Fruit fly (Drosophila melanogaster): Measurements from ENCODE around the gene CG6126.

CG6126 gene

DNA sequence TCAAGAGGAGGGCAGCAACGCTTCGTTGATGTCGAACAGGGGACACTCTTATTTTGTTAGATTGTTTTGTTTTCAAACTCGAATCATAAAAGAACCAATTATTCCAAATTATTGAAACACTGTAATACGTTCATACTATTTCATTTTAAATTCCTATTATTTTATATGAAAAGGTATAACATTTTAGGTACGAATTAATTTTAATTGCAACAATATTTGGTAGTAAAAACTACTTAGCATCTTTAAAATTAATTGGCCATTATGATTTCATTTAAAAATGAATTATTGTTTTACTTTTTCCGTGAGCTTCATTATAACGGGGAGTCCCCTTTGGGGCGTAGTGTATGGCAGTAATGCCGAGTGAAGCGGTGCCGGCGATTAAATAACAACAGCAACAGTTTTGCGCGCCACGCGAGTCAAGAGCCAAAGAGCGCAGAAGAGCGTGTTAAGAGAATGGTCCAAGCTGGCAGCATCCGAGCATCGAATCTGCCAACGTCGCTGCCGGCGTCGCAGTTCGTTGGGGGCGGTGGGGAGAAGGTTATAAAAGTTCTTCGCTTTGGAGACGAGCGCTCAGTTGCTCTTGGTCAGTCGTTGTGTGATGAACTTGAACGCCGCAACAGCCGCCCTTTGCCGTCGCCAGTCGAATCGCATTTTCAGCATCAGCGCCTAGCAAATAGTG, 45.2 kb downstream of the CG6126 start:
- TF ChIP-seq psq (optimal IDR thresholded peaks at IDR 0.05) (no peak), usp (GFP tag; optimal IDR thresholded peaks at IDR 0.05) (no peak), Dll (optimal IDR thresholded peaks at IDR 0.05) (peak; percentile 34), CG8478 (optimal IDR thresholded peaks at IDR 0.05) (no peak), EcR (GFP tag; optimal IDR thresholded peaks at IDR 0.05) (no peak)

DNA sequence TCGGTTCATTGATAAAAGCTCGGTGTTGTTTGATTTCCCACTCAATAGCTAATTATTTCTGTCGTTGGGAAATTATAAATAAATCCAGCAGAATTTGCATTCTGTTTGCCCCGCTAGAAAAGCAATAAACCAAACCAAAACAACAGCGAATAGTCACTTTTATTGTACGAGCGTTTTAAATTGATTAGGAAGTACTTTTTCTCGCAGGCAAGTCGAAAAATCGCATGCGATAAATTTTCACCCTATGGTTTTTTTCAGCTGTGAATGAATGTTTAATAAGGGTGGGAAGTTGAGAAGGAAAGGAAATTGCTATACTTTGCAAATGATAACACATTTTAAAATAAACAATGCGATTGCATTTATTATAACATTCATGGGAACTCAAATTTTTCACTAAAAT, 46.9 kb downstream of the CG6126 start:
- TF ChIP-seq Dll (optimal IDR thresholded peaks at IDR 0.05) = no peak
- TF ChIP-seq CG8478 (optimal IDR thresholded peaks at IDR 0.05) = no peak
- TF ChIP-seq EcR (GFP tag; optimal IDR thresholded peaks at IDR 0.05) = no peak
- TF ChIP-seq usp (GFP tag; optimal IDR thresholded peaks at IDR 0.05) = no peak
- TF ChIP-seq psq (optimal IDR thresholded peaks at IDR 0.05) = no peak
- TF ChIP-seq pan (optimal IDR thresholded peaks at IDR 0.05) = no peak

DNA sequence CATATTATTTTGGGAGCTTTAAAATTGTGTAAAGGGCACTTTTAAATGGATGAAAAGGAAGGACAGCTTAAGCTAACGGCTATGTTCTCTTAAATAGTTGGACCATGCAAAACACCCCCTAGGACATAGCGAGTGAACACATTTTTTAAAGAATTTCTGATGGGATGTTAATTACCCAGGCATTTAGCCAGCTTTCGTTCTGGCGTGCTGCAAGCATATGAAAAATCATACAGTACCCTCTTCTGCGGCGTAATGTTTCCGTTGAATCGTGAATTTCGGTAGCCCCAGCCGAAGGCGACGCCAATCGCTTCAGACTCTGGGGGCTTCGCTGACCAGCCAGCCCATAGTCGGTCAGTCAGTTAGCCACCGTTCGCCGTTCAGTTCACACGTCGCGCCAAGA, 48.2 kb downstream of the CG6126 start, which contains the start of gene CG6006:
Gene CG6006, plus strand, starts transcription at position 301 of the 400 bp plus-strand sequence.
- TF ChIP-seq CG8478 (optimal IDR thresholded peaks at IDR 0.05) (no peak), usp (GFP tag; optimal IDR thresholded peaks at IDR 0.05) (no peak), Dll (optimal IDR thresholded peaks at IDR 0.05) (no peak), EcR (GFP tag; optimal IDR thresholded peaks at IDR 0.05) (no peak), pan (optimal IDR thresholded peaks at IDR 0.05) (no peak), psq (optimal IDR thresholded peaks at IDR 0.05) (no peak)

DNA sequence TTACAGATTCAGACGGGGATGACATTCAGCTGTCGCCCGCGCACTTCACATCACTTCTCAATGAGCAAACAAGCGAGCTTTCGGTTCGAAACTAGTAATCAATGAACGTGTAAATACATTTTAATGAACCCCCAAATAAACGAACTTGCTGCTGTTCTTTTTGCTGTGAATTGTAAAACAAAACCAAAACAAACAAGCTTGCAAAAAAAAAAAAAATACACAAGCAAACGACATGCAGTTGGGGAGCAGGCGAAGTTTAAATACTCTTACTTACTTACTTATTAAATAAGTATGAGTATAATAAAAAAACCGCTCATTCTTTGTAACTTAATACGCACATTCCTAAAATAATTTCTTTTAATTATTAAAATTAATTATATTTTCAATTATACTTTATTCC, 48.6 kb downstream of the CG6126 start:
- no peak for TF ChIP-seq usp (GFP tag; optimal IDR thresholded peaks at IDR 0.05)
- no peak for TF ChIP-seq pan (optimal IDR thresholded peaks at IDR 0.05)
- TF ChIP-seq EcR (GFP tag; optimal IDR thresholded peaks at IDR 0.05) = no peak
- no peak for TF ChIP-seq psq (optimal IDR thresholded peaks at IDR 0.05)
- no peak for TF ChIP-seq CG8478 (optimal IDR thresholded peaks at IDR 0.05)
- TF ChIP-seq Dll (optimal IDR thresholded peaks at IDR 0.05) = no peak

DNA sequence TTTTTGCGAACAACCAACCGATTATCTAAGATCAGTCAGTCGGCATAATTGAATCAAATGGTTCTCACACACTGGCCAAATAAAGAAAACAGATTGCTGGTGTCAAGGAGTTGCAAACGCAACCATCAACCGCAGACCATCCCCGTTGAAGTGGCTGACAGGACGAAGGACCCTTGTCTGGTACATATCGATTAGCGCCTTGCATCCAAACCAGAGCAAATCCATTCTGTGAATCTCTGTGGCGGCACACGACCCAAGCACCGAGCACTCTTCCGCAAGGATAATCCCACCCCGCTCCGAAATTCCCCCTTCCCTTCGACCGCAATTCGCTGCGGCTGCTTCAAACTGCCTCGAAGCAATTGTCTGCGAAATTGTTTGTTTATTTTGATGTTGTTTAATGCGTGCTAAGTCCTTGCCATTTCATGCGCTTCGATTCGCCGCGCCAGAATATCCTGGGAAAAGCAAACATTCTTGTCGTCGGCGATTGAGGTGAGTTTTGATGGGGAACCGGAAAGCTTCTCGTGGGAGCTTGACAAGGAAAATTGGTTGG, 49.5 kb downstream of the CG6126 start:
- no peak for TF ChIP-seq EcR (GFP tag; optimal IDR thresholded peaks at IDR 0.05)
- no peak for TF ChIP-seq Dll (optimal IDR thresholded peaks at IDR 0.05)
- TF ChIP-seq CG8478 (optimal IDR thresholded peaks at IDR 0.05) = no peak
- TF ChIP-seq psq (optimal IDR thresholded peaks at IDR 0.05) = no peak
- no peak for TF ChIP-seq pan (optimal IDR thresholded peaks at IDR 0.05)
- no peak for TF ChIP-seq usp (GFP tag; optimal IDR thresholded peaks at IDR 0.05)

DNA sequence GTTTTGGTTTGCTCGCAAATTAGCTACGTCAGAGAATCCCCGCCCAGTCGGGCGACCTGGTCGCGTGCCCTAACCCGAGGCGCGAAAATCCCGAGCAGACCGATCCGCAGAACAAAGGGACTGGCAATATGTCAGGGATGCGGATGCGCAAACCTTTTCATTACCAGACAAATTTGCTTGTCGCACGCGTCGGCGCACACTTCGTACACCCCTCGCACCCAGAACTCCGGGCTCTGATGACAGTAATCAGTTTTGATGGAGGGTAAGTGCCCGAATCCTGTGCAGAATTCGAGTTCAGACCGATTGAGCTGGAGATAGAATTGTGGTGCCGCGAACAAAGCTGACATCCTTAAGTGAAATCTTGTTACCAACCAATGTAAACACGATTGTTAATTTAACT, 50.5 kb downstream of the CG6126 start:
- TF ChIP-seq EcR (GFP tag; optimal IDR thresholded peaks at IDR 0.05) (no peak), CG8478 (optimal IDR thresholded peaks at IDR 0.05) (no peak), pan (optimal IDR thresholded peaks at IDR 0.05) (no peak), psq (optimal IDR thresholded peaks at IDR 0.05) (no peak), usp (GFP tag; optimal IDR thresholded peaks at IDR 0.05) (no peak), Dll (optimal IDR thresholded peaks at IDR 0.05) (no peak)

DNA sequence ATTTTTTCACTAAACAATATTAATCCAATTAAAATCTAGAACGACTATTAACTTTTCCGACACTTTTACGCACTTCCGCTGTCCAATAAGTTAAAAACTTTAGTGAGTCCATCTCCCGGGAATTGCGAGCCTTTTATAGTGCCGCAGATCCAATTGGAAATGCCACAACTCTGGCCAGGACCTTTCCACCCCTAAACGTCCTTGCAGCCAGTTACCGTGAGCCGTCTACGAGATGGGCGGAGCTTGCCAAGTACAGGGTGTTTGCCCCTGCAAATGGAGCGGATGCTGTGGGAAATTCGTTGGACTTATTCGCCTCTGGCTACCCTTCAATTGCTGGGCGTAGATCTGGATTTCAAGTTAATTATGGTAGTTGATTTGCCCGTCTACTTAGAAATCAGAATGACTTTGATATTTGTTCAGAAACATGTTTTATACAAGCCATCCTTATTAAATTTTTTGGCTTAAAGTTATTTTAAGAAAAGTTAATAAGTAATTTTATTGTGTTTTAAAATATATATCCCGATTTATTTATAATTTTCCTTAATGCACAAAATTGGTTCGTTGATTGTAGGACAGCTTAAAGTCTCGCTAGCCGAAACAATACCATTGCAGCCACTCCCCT, 51.5 kb downstream of the CG6126 start, which contains the start of gene Fer2:
Gene Fer2, minus strand, starts transcription at position 74 of the 622 bp plus-strand sequence.
- TF ChIP-seq CG8478 (optimal IDR thresholded peaks at IDR 0.05) (no peak), EcR (GFP tag; optimal IDR thresholded peaks at IDR 0.05) (no peak), pan (optimal IDR thresholded peaks at IDR 0.05) (no peak), usp (GFP tag; optimal IDR thresholded peaks at IDR 0.05) (no peak), psq (optimal IDR thresholded peaks at IDR 0.05) (no peak), Dll (optimal IDR thresholded peaks at IDR 0.05) (no peak)

DNA sequence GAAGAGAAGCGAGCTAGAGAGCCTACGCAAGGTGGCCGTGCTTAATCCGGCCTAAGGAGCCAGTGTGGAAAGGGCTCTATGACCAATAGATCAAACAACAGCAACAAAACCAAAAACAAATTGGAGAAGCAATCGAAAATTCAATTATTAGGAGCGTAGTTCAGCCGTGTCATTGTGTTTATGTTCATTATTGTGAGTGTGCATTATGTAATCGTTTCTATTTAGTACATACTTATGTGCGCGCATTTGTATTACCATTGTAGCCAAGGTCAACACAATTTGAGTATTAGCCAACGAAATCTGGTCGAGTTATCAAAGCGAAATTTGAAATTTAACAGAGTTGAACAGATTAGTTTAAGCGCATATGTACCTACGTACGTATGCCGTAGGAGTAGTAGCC, 54.2 kb downstream of the CG6126 start:
- TF ChIP-seq EcR (GFP tag; optimal IDR thresholded peaks at IDR 0.05) (no peak), CG8478 (optimal IDR thresholded peaks at IDR 0.05) (no peak), Dll (optimal IDR thresholded peaks at IDR 0.05) (no peak)

All from whole organism.